Worm (Caenorhabditis elegans) whole organism, L4/young adult: ENCODE data around the gene Y105C5B.25.

Source experiments
- W03F9.2 ChIP-seq: fragments of 150-350 bp; optimal IDR thresholded peaks from 2 replicates; lab custom pipeline; 2014; ENCODE audit warnings: missing biosample characterization, missing genetic modification characterization
- him-1 ChIP-seq: sonication (generic microtip); optimal IDR thresholded peaks from 2 replicates; lab custom pipeline; 2016; ENCODE audit warnings: missing genotype, missing genetic modification reagents, missing genetic modification characterization, missing compliant biosample characterization

- TF ChIP-seq W03F9.2 (no peak), him-1 (tag; lab: Kevin White, UChicago) (no peak)
Observed at ce11 chrIV:16191597-16191996, 44.6 kb upstream of the Y105C5B.25 start.
